Fruit fly (Drosophila melanogaster) whole organism, prepupa: ENCODE data around the gene CG17751.

Experiments
- CG3032 ChIP-seq: fragments of 200-800 bp; optimal IDR thresholded peaks from 2 replicates; lab custom pipeline; 2019; ENCODE audit warnings: missing biosample characterization, mild to moderate bottlenecking, missing genetic modification characterization, moderate library complexity
- CG6792 ChIP-seq: fragments of 200-800 bp; sonication (Bioruptor generic); optimal IDR thresholded peaks from 3 replicates; lab custom pipeline; 2016; ENCODE audit warnings: missing biosample characterization, missing genetic modification characterization
- CG6854 ChIP-seq: fragments of 200-800 bp; sonication (Bioruptor generic); optimal IDR thresholded peaks from 2 replicates; lab custom pipeline; 2017; ENCODE audit warnings: missing biosample characterization, mild to moderate bottlenecking, missing genetic modification characterization
- Ets96B ChIP-seq: fragments of 200-800 bp; optimal IDR thresholded peaks from 2 replicates; lab custom pipeline; 2019; ENCODE audit warnings: missing biosample characterization, mild to moderate bottlenecking, missing genetic modification characterization, moderate library complexity
- Gug ChIP-seq: fragments of 200-800 bp; sonication (Bioruptor generic); IDR thresholded peaks from 2 replicates; pipeline ENCODE4 v1.3.6; 2022; ENCODE audit warnings: missing biosample characterization, missing genetic modification characterization
- OdsH ChIP-seq: fragments of 200-800 bp; sonication (Bioruptor generic); optimal IDR thresholded peaks from 3 replicates; lab custom pipeline; 2016; ENCODE audit warnings: missing biosample characterization, missing genetic modification characterization
- Sox15 ChIP-seq: fragments of 200-800 bp; sonication (Bioruptor generic); optimal IDR thresholded peaks from 3 replicates; lab custom pipeline; 2016; ENCODE audit warnings: missing biosample characterization, missing genetic modification characterization
- salr ChIP-seq, 2 experiments: fragments of 200-800 bp; sonication (Bioruptor generic); optimal IDR thresholded peaks; 3 replicates each; lab custom pipeline; 2016 to 2018; ENCODE audit warnings: missing biosample characterization in 2 of 2, missing genetic modification characterization in 2 of 2, mild to moderate bottlenecking in 1 of 2

DNA sequence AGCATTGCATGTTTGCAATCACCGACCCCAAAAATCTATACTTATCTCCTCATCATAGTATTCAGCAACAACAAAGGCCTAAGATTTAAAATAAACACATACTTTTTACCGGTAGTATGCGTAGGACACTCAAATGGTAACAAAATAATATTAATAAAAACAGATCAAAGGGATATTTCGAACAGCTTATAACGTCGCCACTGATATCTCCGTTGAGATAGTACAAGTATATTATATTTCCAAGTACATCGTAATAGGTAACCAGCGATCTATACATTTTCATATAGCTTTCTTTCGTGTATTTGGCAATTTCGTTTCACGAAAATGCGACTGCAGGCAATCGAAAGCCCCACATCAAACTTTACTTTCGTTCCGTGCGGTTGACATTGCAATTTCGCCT is 4.1 kb upstream of the CG17751 start, which contains the start of gene CG7342:
- TF ChIP-seq Ets96B (tag; lab: Kevin White, UChicago) (no peak), CG3032 (no peak), CG6792 (no peak), Sox15 (GFP tag; lab: Kevin White, UChicago) (no peak), salr (GFP tag; optimal IDR thresholded peaks at IDR 0.05; lab: Kevin White, UChicago) (no peak), Gug (GFP tag; lab: Robert Waterston, UW) (no peak), OdsH (no peak), CG6854 (GFP tag; lab: Kevin White, UChicago) (no peak)
